Worm (Caenorhabditis elegans) whole organism, late embryonic: ENCODE data around the gene Y105C5B.20.

Experiments
- F13H6.1 ChIP-seq: sonication (generic microtip); optimal IDR thresholded peaks from 2 replicates; lab custom pipeline; 2016; ENCODE audit warnings: missing genetic modification characterization, missing compliant biosample characterization
- K02D7.2 ChIP-seq: sonication (generic microtip); optimal IDR thresholded peaks from 2 replicates; lab custom pipeline; 2017; ENCODE audit warnings: mild to moderate bottlenecking, missing genetic modification characterization, missing compliant biosample characterization
- dmd-4 ChIP-seq: sonication (generic microtip); optimal IDR thresholded peaks from 2 replicates; lab custom pipeline; 2016; ENCODE audit warnings: borderline replicate concordance, missing genetic modification characterization, missing compliant biosample characterization
- elt-2 ChIP-seq: sonication (generic microtip); optimal IDR thresholded peaks from 2 replicates; lab custom pipeline; 2016; ENCODE audit warnings: missing genetic modification reagents, missing genetic modification characterization, missing compliant biosample characterization
- fkh-6 ChIP-seq: sonication (generic microtip); optimal IDR thresholded peaks from 2 replicates; lab custom pipeline; 2016; ENCODE audit warnings: missing genetic modification characterization, missing compliant biosample characterization
- nhr-11 ChIP-seq: fragments of 150-350 bp; optimal IDR thresholded peaks from 2 replicates; lab custom pipeline; 2014; ENCODE audit warnings: missing biosample characterization, missing genetic modification characterization
- pha-4 ChIP-seq: fragments of 150-350 bp; optimal IDR thresholded peaks from 2 replicates; lab custom pipeline; 2018; ENCODE audit warnings: missing biosample characterization, missing genetic modification reagents, missing genetic modification characterization
- pqm-1 ChIP-seq: sonication (generic microtip); optimal IDR thresholded peaks from 2 replicates; lab custom pipeline; 2016; ENCODE audit warnings: missing genetic modification characterization, missing compliant biosample characterization
- syd-9 ChIP-seq: sonication (generic microtip); optimal IDR thresholded peaks from 2 replicates; lab custom pipeline; 2016; ENCODE audit warnings: mild to moderate bottlenecking, missing genetic modification characterization, moderate library complexity, missing compliant biosample characterization
- unc-42 ChIP-seq: sonication (generic microtip); optimal IDR thresholded peaks from 2 replicates; lab custom pipeline; 2016; ENCODE audit warnings: missing genotype, missing genetic modification characterization, missing compliant biosample characterization
- zip-5 ChIP-seq: sonication (generic microtip); optimal IDR thresholded peaks from 2 replicates; lab custom pipeline; 2016; ENCODE audit warnings: missing genetic modification characterization, missing compliant biosample characterization

- TF ChIP-seq pqm-1 (tag; lab: Kevin White, UChicago) (no peak), K02D7.2 (tag; lab: Kevin White, UChicago) (no peak), elt-2 (no peak), dmd-4 (tag; lab: Kevin White, UChicago) (no peak), fkh-6 (tag; lab: Kevin White, UChicago) (no peak), nhr-11 (tag; lab: Kevin White, UChicago) (no peak), syd-9 (tag; lab: Kevin White, UChicago) (no peak), zip-5 (tag; lab: Kevin White, UChicago) (no peak), F13H6.1 (tag; lab: Kevin White, UChicago) (no peak), unc-42 (tag; lab: Kevin White, UChicago) (no peak), pha-4 (tag; lab: Kevin White, UChicago) (no peak)
Measured at ce11 chrIV:16006267-16006666, 11.9 kb upstream of the Y105C5B.20 start.
